Worm (Caenorhabditis elegans) whole organism, mixed stage, embryonic: Measurements from ENCODE around the gene C48B4.10.

ENCODE experiments used
- M03D4.4 ChIP-seq: sonication (generic microtip); optimal IDR thresholded peaks from 2 replicates; lab custom pipeline; 2017; ENCODE audit warnings: mild to moderate bottlenecking, missing genetic modification characterization, missing compliant biosample characterization
- ceh-39 ChIP-seq: fragments of 150-350 bp; optimal IDR thresholded peaks from 2 replicates; lab custom pipeline; 2014; ENCODE audit warnings: missing biosample characterization, missing genetic modification characterization
- ceh-43 ChIP-seq: fragments of 200-800 bp; sonication (Bioruptor generic); optimal IDR thresholded peaks from 2 replicates; lab custom pipeline; 2018; ENCODE audit warnings: mild to moderate bottlenecking, missing genetic modification characterization, moderate library complexity, missing compliant biosample characterization
- ces-1 ChIP-seq: fragments of 150-350 bp; optimal IDR thresholded peaks from 2 replicates; lab custom pipeline; 2014; ENCODE audit warnings: missing biosample characterization, missing genetic modification reagents, missing genetic modification characterization
- cnd-1 ChIP-seq: fragments of 200-800 bp; sonication (Bioruptor generic); optimal IDR thresholded peaks from 2 replicates; lab custom pipeline; 2018; ENCODE audit warnings: mild to moderate bottlenecking, missing genetic modification characterization, missing compliant biosample characterization
- drap-1 ChIP-seq: fragments of 200-800 bp; sonication (Bioruptor generic); optimal IDR thresholded peaks from 3 replicates; lab custom pipeline; 2018; ENCODE audit warnings: mild to moderate bottlenecking, missing genetic modification characterization, missing compliant biosample characterization
- elt-1 ChIP-seq: sonication (generic microtip); optimal IDR thresholded peaks from 2 replicates; lab custom pipeline; 2017; ENCODE audit warnings: missing genetic modification characterization, mild to moderate bottlenecking, missing compliant biosample characterization, antibody characterized with exemption, moderate library complexity, borderline replicate concordance; ENCODE audit not compliant: insufficient read depth
- elt-3 ChIP-seq: fragments of 150-350 bp; optimal IDR thresholded peaks from 2 replicates; lab custom pipeline; 2014; ENCODE audit warnings: missing biosample characterization, missing genetic modification characterization
- flh-1 ChIP-seq: fragments of 200-800 bp; sonication (Bioruptor generic); optimal IDR thresholded peaks from 2 replicates; lab custom pipeline; 2018; ENCODE audit warnings: mild to moderate bottlenecking, missing genetic modification characterization, moderate library complexity, missing compliant biosample characterization
- ham-2 ChIP-seq: fragments of 200-800 bp; sonication (Bioruptor generic); optimal IDR thresholded peaks from 2 replicates; lab custom pipeline; 2018; ENCODE audit warnings: mild to moderate bottlenecking, missing genetic modification characterization, missing compliant biosample characterization
- lin-13 ChIP-seq: fragments of 150-350 bp; optimal IDR thresholded peaks from 2 replicates; lab custom pipeline; 2014; ENCODE audit warnings: missing biosample characterization, missing genetic modification characterization
- lin-32 ChIP-seq: fragments of 200-800 bp; sonication (Bioruptor generic); optimal IDR thresholded peaks from 2 replicates; lab custom pipeline; 2018; ENCODE audit warnings: mild to moderate bottlenecking, missing genetic modification characterization, missing compliant biosample characterization
- lsy-2 ChIP-seq: fragments of 150-350 bp; optimal IDR thresholded peaks from 2 replicates; lab custom pipeline; 2014; ENCODE audit warnings: missing biosample characterization, missing genetic modification characterization
- mab-5 ChIP-seq: fragments of 150-350 bp; optimal IDR thresholded peaks from 2 replicates; lab custom pipeline; 2014; ENCODE audit warnings: missing biosample characterization, missing genetic modification characterization
- mep-1 ChIP-seq: fragments of 150-350 bp; optimal IDR thresholded peaks from 2 replicates; lab custom pipeline; 2017; ENCODE audit warnings: missing biosample characterization, missing genetic modification reagents, missing genetic modification characterization, inconsistent platforms
- mls-2 ChIP-seq: sonication (generic microtip); optimal IDR thresholded peaks from 2 replicates; lab custom pipeline; 2016; ENCODE audit warnings: mild to moderate bottlenecking, missing genetic modification characterization, moderate library complexity, missing compliant biosample characterization
- nhr-12 ChIP-seq: fragments of 150-350 bp; optimal IDR thresholded peaks from 2 replicates; lab custom pipeline; 2014; ENCODE audit warnings: missing biosample characterization, missing genetic modification characterization
- nhr-2 ChIP-seq: fragments of 150-350 bp; optimal IDR thresholded peaks from 2 replicates; lab custom pipeline; 2014; ENCODE audit warnings: missing biosample characterization, missing genetic modification characterization
- nhr-237 ChIP-seq: fragments of 150-350 bp; optimal IDR thresholded peaks from 2 replicates; lab custom pipeline; 2014; ENCODE audit warnings: missing biosample characterization, missing genetic modification characterization
- nhr-28 ChIP-seq: fragments of 150-350 bp; optimal IDR thresholded peaks from 2 replicates; lab custom pipeline; 2014; ENCODE audit warnings: missing biosample characterization, missing genetic modification characterization
- nhr-76 ChIP-seq: sonication (generic microtip); optimal IDR thresholded peaks from 2 replicates; lab custom pipeline; 2017; ENCODE audit warnings: missing biosample characterization, missing genetic modification characterization
- pha-4 ChIP-seq: fragments of 150-350 bp; optimal IDR thresholded peaks from 2 replicates; lab custom pipeline; 2018; ENCODE audit warnings: missing biosample characterization, missing genetic modification reagents, missing genetic modification characterization
- sem-2 ChIP-seq: fragments of 200-800 bp; sonication (Bioruptor generic); optimal IDR thresholded peaks from 2 replicates; lab custom pipeline; 2018; ENCODE audit warnings: mild to moderate bottlenecking, missing genetic modification characterization, missing compliant biosample characterization
- snpc-4 ChIP-seq: fragments of 150-350 bp; optimal IDR thresholded peaks from 2 replicates; lab custom pipeline; 2014; ENCODE audit warnings: missing biosample characterization, missing genetic modification characterization
- tbx-8 ChIP-seq: fragments of 200-800 bp; sonication (Bioruptor generic); optimal IDR thresholded peaks from 2 replicates; lab custom pipeline; 2018; ENCODE audit warnings: mild to moderate bottlenecking, missing genetic modification characterization, moderate library complexity, missing compliant biosample characterization
- unc-120 ChIP-seq: sonication (generic microtip); optimal IDR thresholded peaks from 2 replicates; lab custom pipeline; 2017; ENCODE audit warnings: missing genetic modification characterization, missing compliant biosample characterization; ENCODE audit not compliant: poor library complexity, severe bottlenecking
- unc-39 ChIP-seq: fragments of 150-350 bp; optimal IDR thresholded peaks from 2 replicates; lab custom pipeline; 2014; ENCODE audit warnings: missing biosample characterization, missing genetic modification characterization
- unc-62 ChIP-seq: fragments of 150-350 bp; optimal IDR thresholded peaks from 2 replicates; lab custom pipeline; 2014; ENCODE audit warnings: missing biosample characterization, missing genetic modification reagents, missing genetic modification characterization
- zip-8 ChIP-seq: fragments of 150-350 bp; optimal IDR thresholded peaks from 2 replicates; lab custom pipeline; 2014; ENCODE audit warnings: missing biosample characterization, missing genetic modification characterization
- ztf-11 ChIP-seq: fragments of 150-350 bp; optimal IDR thresholded peaks from 2 replicates; lab custom pipeline; 2014; ENCODE audit warnings: missing biosample characterization, missing genetic modification characterization

Gene C48B4.10

DNA sequence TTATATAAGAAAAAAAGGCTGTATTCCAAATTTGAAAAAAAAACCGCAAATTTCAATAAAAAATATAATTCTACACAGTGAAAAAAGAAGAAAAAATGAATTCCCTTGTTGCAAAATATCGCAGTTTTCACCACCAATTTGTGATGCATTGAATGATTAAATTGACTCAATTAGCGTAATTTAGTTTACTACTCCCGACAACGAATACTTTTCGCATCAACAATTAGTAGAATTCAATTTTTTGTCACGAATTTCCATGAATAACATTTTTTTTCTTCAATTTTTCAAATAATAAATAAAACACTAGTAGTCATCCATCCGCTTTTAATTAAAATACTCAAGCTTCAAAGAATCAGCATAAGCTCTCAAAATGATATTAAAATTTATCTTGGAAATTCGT is 21.0 kb upstream of the C48B4.10 start:
- TF ChIP-seq zip-8 (tag; lab: Kevin White, UChicago) (no peak), ces-1 (peak; percentile 98)

DNA sequence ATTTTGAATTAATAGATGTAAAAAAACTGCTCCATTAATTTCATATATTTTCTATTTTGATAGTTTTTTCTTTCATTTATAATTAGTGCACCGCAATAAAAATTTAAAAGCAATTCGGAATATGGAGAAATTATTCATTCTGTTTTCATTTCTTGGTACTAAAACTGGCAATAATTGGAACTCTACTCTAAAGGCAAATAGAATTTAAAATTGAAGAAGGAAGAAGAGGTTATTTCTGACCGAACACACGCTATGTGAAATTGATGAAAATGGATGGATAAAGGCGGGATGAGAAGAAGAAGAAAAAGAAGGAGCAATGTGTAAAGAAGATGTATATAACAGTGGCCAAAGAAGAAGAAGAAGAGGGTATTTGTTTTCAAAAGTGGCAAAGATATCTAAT is 18.9 kb upstream of the C48B4.10 start:
- TF ChIP-seq ztf-11 (tag; lab: Kevin White, UChicago) = no peak
- peak; percentile 89 for TF ChIP-seq ces-1

DNA sequence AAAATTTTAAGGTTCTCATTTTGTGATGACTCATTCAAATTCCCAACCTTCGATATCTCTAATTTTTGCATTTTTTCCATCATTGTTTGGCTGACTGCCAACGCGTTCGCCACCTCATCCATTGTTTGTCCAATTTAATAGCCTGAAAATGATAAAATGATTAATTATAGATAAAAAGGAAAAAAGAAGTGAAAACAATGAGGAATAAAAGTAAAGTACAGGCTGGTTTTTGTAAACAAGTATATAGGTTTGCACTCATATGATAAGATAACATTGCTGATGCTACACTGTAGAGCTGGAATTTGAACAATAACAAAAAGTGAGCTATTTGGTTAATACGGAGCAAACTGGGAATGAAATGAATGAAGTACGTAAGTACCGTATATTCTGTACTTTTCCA is 17.9 kb upstream of the C48B4.10 start, which contains the start of gene C48B4.3:
C48B4.3 (minus strand) TSS at position 149 of the 400 bp plus-strand sequence.
- TF ChIP-seq mep-1 (tag; lab: Kevin White, UChicago) (no peak), drap-1 (GFP tag; lab: Kevin White, UChicago) (no peak), ceh-43 (GFP tag; lab: Kevin White, UChicago) (no peak), flh-1 (GFP tag; lab: Kevin White, UChicago) (no peak), mls-2 (tag; lab: Kevin White, UChicago) (no peak), unc-39 (tag; lab: Kevin White, UChicago) (no peak), cnd-1 (no peak), unc-62 (GFP tag; lab: Kevin White, UChicago) (no peak)

DNA sequence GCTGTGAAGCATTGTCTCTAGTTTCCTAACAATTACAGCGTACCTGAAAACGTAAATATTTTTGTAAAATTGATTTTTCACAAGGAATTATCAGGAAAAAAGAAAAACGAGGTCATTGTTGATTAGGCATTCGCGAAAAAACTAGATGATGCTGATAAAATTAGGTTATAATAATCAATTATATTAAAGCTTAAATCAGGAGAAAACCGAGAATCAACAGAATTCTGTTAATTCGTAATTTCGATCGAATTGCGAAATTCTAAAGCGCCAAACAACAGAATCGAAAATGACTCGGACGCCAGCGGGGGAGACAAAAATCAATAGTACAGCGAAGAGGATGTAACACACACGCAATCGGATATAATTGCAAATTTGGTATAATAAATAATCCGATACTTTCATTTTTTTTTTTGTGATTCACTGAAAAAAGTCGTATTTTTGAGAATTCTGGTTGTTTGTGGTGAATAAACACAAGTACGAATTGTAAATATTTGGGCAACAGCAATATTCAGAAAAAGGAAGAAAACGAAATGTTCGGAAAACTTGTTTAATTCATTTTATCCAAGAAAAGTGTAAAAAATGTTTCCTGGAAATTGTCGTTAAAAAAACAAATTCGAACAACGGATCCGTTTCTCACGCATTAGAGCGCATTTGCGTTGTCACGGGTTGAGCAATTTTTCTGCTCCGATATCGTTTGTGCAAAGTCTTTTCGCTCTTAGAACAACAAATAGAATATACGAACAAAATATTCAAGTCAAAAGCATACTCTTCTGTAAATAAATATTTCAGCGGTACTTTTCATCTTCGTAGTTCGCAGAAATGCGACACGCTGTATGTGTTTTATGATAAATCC is 16.0 kb upstream of the C48B4.10 start, which contains the start of gene ced-7:
ced-7 (minus strand) TSS at position 51 of the 853 bp plus-strand sequence.
- TF ChIP-seq zip-8 (tag; lab: Kevin White, UChicago) = no peak
- peak; percentile 35 for TF ChIP-seq mep-1 (tag; lab: Kevin White, UChicago)
- no peak for TF ChIP-seq nhr-237 (tag; lab: Kevin White, UChicago)
- TF ChIP-seq ces-1 = peak; percentile 11
- no peak for TF ChIP-seq nhr-76 (tag; lab: Kevin White, UChicago)
- no peak for TF ChIP-seq sem-2
- TF ChIP-seq elt-3 (tag; lab: Kevin White, UChicago) = no peak
- TF ChIP-seq tbx-8 (GFP tag; lab: Kevin White, UChicago) = no peak

DNA sequence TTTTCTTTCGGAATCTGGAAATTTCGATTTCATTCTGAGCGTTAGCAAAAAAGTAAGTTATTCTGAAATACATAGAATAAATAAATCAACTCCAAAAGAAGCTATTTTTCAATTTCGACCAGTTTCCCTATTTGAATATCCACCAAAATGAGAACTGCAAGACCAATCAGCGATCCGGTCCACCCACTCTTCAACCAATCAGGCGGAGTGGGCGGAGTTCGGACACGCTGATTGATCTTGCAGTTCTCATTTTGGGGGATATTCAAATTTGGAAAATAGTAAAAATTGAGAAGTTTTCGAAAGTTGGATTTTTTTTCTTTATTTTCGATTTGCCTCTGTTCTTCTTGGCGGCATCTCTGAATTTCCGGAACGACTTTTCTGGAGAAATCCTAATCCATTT is 6.6 kb upstream of the C48B4.10 start:
- no peak for TF ChIP-seq lin-32 (GFP tag; lab: Kevin White, UChicago)
- TF ChIP-seq drap-1 (GFP tag; lab: Kevin White, UChicago) = no peak
- TF ChIP-seq snpc-4 = no peak
- no peak for TF ChIP-seq mab-5 (tag; lab: Kevin White, UChicago)
- no peak for TF ChIP-seq nhr-76 (tag; lab: Kevin White, UChicago)
- TF ChIP-seq mep-1 (tag; lab: Kevin White, UChicago) = no peak
- no peak for TF ChIP-seq sem-2
- TF ChIP-seq cnd-1 = no peak
- no peak for TF ChIP-seq M03D4.4 (tag; lab: Kevin White, UChicago)
- no peak for TF ChIP-seq mls-2 (tag; lab: Kevin White, UChicago)
- TF ChIP-seq ham-2 (GFP tag; lab: Kevin White, UChicago) = no peak
- TF ChIP-seq unc-62 (GFP tag; lab: Kevin White, UChicago) = no peak
- no peak for TF ChIP-seq nhr-2 (tag; lab: Kevin White, UChicago)

DNA sequence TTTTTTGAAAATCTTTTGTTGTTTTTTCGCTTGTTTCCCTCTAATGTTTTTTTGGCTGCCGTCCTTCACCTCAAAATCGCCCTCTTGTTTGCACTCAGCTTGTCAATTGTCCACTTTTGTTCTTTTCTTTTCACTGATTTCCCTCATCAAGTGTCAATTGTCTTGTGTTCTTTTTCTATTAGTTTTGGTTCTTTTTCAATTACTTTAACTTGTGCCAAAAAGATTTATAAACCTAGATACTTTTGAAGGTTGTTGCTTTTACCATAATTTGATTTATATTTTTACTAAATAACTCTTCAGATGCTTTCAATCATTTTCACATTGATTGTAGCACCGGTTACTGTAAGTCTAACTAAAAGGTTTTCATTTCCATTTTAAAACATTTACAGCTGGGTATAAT is 4.1 kb upstream of the C48B4.10 start, which contains the start of gene C48B4.13:
C48B4.13 (plus strand) TSS at position 301 of the 400 bp plus-strand sequence.
- TF ChIP-seq lin-13 (tag; lab: Kevin White, UChicago) (no peak), ham-2 (GFP tag; lab: Kevin White, UChicago) (no peak), elt-3 (tag; lab: Kevin White, UChicago) (no peak), flh-1 (GFP tag; lab: Kevin White, UChicago) (no peak), elt-1 (tag; lab: Kevin White, UChicago) (no peak), nhr-2 (tag; lab: Kevin White, UChicago) (no peak), tbx-8 (GFP tag; lab: Kevin White, UChicago) (no peak), snpc-4 (no peak), ceh-39 (tag; lab: Kevin White, UChicago) (no peak), nhr-12 (tag; lab: Kevin White, UChicago) (no peak), nhr-237 (tag; lab: Kevin White, UChicago) (no peak), nhr-28 (tag; lab: Kevin White, UChicago) (no peak), sem-2 (no peak), mep-1 (tag; lab: Kevin White, UChicago) (no peak), lsy-2 (no peak), unc-120 (tag; lab: Kevin White, UChicago) (no peak), mls-2 (tag; lab: Kevin White, UChicago) (no peak), pha-4 (no peak)
- TF ChIP-seq, all 35 proteins: peak for 0
